Worm (Caenorhabditis elegans) whole organism, L1 larva: ENCODE data around the gene R10E9.3.

ENCODE experiments used
- C16A3.4 ChIP-seq: fragments of 150-350 bp; optimal IDR thresholded peaks from 2 replicates; lab custom pipeline; 2014; ENCODE audit warnings: missing biosample characterization, missing genetic modification characterization
- C34B4.2 ChIP-seq: sonication (generic microtip); optimal IDR thresholded peaks from 2 replicates; lab custom pipeline; 2017; ENCODE audit warnings: mild to moderate bottlenecking, missing genetic modification characterization, missing compliant biosample characterization
- F16B12.6 ChIP-seq: fragments of 150-350 bp; optimal IDR thresholded peaks from 2 replicates; lab custom pipeline; 2014; ENCODE audit warnings: missing biosample characterization, missing genetic modification characterization
- Y116A8C.19 ChIP-seq: sonication (generic microtip); optimal IDR thresholded peaks from 2 replicates; lab custom pipeline; 2016; ENCODE audit warnings: missing compliant biosample characterization, missing genetic modification characterization, borderline replicate concordance
- alr-1 ChIP-seq: fragments of 200-800 bp; sonication (Bioruptor generic); optimal IDR thresholded peaks from 2 replicates; lab custom pipeline; 2018; ENCODE audit warnings: borderline replicate concordance, mild to moderate bottlenecking, missing genetic modification characterization, missing compliant biosample characterization
- aly-2 ChIP-seq: fragments of 150-350 bp; optimal IDR thresholded peaks from 2 replicates; lab custom pipeline; 2014; ENCODE audit warnings: missing biosample characterization, missing genetic modification characterization
- ama-1 ChIP-seq: fragments of 150-350 bp; optimal IDR thresholded peaks from 2 replicates; lab custom pipeline; 2014
- blmp-1 ChIP-seq: fragments of 150-350 bp; optimal IDR thresholded peaks from 2 replicates; lab custom pipeline; 2014; ENCODE audit warnings: missing biosample characterization, missing genetic modification characterization
- ceh-8 ChIP-seq: fragments of 200-800 bp; sonication (Bioruptor generic); optimal IDR thresholded peaks from 2 replicates; lab custom pipeline; 2018; ENCODE audit warnings: mild to moderate bottlenecking, missing genetic modification characterization, moderate library complexity, missing compliant biosample characterization
- ceh-82 ChIP-seq, 3 experiments: fragments of 150-350 bp in 1 of 3; sonication (generic microtip) in 2 of 3; optimal IDR thresholded peaks; 2 replicates each; lab custom pipeline; 2014 to 2017; ENCODE audit warnings: missing biosample characterization in 3 of 3, missing genetic modification characterization in 3 of 3
- ceh-88 ChIP-seq: fragments of 200-800 bp; sonication (Bioruptor generic); IDR thresholded peaks from 2 replicates; pipeline ENCODE4 v1.3.6; 2022; ENCODE audit warnings: missing genetic modification characterization, missing compliant biosample characterization
- efl-1 ChIP-seq, 4 experiments: fragments of 150-350 bp; optimal IDR thresholded peaks in 3 of 4; peaks in 1 of 4; 1 replicate in 1 of 4; 2 replicates in 3 of 4; lab custom pipeline; 2014; ENCODE audit warnings: missing biosample characterization in 2 of 4, missing genetic modification characterization in 2 of 4, missing genetic modification reagents in 2 of 4
- egl-13 ChIP-seq: sonication (generic microtip); optimal IDR thresholded peaks from 2 replicates; lab custom pipeline; 2016; ENCODE audit warnings: missing genotype, missing genetic modification reagents, missing genetic modification characterization, missing compliant biosample characterization
- elt-3 ChIP-seq, 6 experiments: fragments of 150-350 bp in 1 of 6; sonication (generic microtip); optimal IDR thresholded peaks; 2 replicates each; lab custom pipeline; 2017 to 2018; ENCODE audit warnings: missing biosample characterization in 6 of 6, missing genetic modification characterization in 6 of 6, inconsistent platforms in 1 of 6
- ets-5 ChIP-seq: fragments of 200-800 bp; sonication (Bioruptor generic); IDR thresholded peaks from 2 replicates; pipeline ENCODE4 v1.3.6; 2022; ENCODE audit warnings: missing genetic modification characterization, missing compliant biosample characterization
- fkh-10 ChIP-seq: sonication (generic microtip); optimal IDR thresholded peaks from 2 replicates; lab custom pipeline; 2017; ENCODE audit warnings: missing biosample characterization, missing genetic modification reagents, missing genetic modification characterization
- fkh-8 ChIP-seq: sonication (generic microtip); optimal IDR thresholded peaks from 2 replicates; lab custom pipeline; 2016; ENCODE audit warnings: mild to moderate bottlenecking, missing genetic modification characterization, missing compliant biosample characterization
- fos-1 ChIP-seq: fragments of 150-350 bp; optimal IDR thresholded peaks from 2 replicates; lab custom pipeline; 2014; ENCODE audit warnings: missing biosample characterization, missing genetic modification characterization
- hpl-2 ChIP-seq: fragments of 150-350 bp; optimal IDR thresholded peaks from 2 replicates; lab custom pipeline; 2014; ENCODE audit warnings: missing biosample characterization, missing genetic modification reagents, missing genetic modification characterization
- jun-1 ChIP-seq: fragments of 150-350 bp; optimal IDR thresholded peaks from 2 replicates; lab custom pipeline; 2014; ENCODE audit warnings: missing biosample characterization, missing genetic modification reagents, missing genetic modification characterization
- lin-13 ChIP-seq: fragments of 150-350 bp; optimal IDR thresholded peaks from 2 replicates; lab custom pipeline; 2014; ENCODE audit warnings: missing biosample characterization, missing genetic modification reagents, missing genetic modification characterization
- lin-14 ChIP-seq: fragments of 200-800 bp; sonication (Bioruptor generic); optimal IDR thresholded peaks from 2 replicates; lab custom pipeline; 2018; ENCODE audit warnings: mild to moderate bottlenecking, missing genetic modification characterization, moderate library complexity, missing compliant biosample characterization
- lin-15B ChIP-seq: fragments of 150-350 bp; sonication (generic microtip); optimal IDR thresholded peaks from 3 replicates; lab custom pipeline; 2014; ENCODE audit warnings: missing biosample characterization, missing genetic modification characterization
- lin-35 ChIP-seq, 2 experiments: fragments of 150-350 bp; optimal IDR thresholded peaks; 2 replicates each; lab custom pipeline; 2014; ENCODE audit warnings: missing biosample characterization in 2 of 2, missing genetic modification characterization in 2 of 2, missing genetic modification reagents in 2 of 2
- mef-2 ChIP-seq: fragments of 150-350 bp; optimal IDR thresholded peaks from 2 replicates; lab custom pipeline; 2014; ENCODE audit warnings: missing biosample characterization, missing genetic modification characterization
- nhr-11 ChIP-seq: fragments of 150-350 bp; optimal IDR thresholded peaks from 2 replicates; lab custom pipeline; 2014; ENCODE audit warnings: missing biosample characterization, missing genetic modification characterization
- nhr-19 ChIP-seq: fragments of 200-800 bp; sonication (Bioruptor generic); conservative IDR thresholded peaks from 2 replicates; pipeline ENCODE4 v1.3.6; 2022; ENCODE audit warnings: missing genetic modification characterization, missing compliant biosample characterization
- nhr-20 ChIP-seq: sonication (generic microtip); optimal IDR thresholded peaks from 2 replicates; lab custom pipeline; 2016; ENCODE audit warnings: mild to moderate bottlenecking, missing genetic modification characterization, missing compliant biosample characterization
- nhr-237 ChIP-seq: fragments of 150-350 bp; optimal IDR thresholded peaks from 2 replicates; lab custom pipeline; 2014; ENCODE audit warnings: missing biosample characterization, missing genetic modification characterization
- nhr-47 ChIP-seq: sonication (generic microtip); optimal IDR thresholded peaks from 2 replicates; lab custom pipeline; 2016; ENCODE audit warnings: mild to moderate bottlenecking, missing genetic modification characterization, moderate library complexity, missing compliant biosample characterization
- nhr-71 ChIP-seq: sonication (generic microtip); optimal IDR thresholded peaks from 2 replicates; lab custom pipeline; 2016; ENCODE audit warnings: mild to moderate bottlenecking, missing genetic modification characterization, moderate library complexity, missing compliant biosample characterization
- nhr-84 ChIP-seq: sonication (generic microtip); optimal IDR thresholded peaks from 2 replicates; lab custom pipeline; 2017; ENCODE audit warnings: missing biosample characterization, missing genetic modification characterization
- nhr-90 ChIP-seq: sonication (generic microtip); optimal IDR thresholded peaks from 2 replicates; lab custom pipeline; 2016; ENCODE audit warnings: mild to moderate bottlenecking, missing genetic modification characterization, missing compliant biosample characterization; ENCODE audit not compliant: poor library complexity
- pqm-1 ChIP-seq: sonication (generic microtip); optimal IDR thresholded peaks from 3 replicates; lab custom pipeline; 2017; ENCODE audit warnings: missing biosample characterization, missing genetic modification characterization
- skn-1 ChIP-seq: fragments of 150-350 bp; optimal IDR thresholded peaks from 2 replicates; lab custom pipeline; 2014; ENCODE audit warnings: missing biosample characterization, missing genetic modification characterization
- snpc-4 ChIP-seq: fragments of 150-350 bp; optimal IDR thresholded peaks from 2 replicates; lab custom pipeline; 2014; ENCODE audit warnings: missing biosample characterization, missing genetic modification characterization
- snu-23 ChIP-seq: sonication (generic microtip); optimal IDR thresholded peaks from 2 replicates; lab custom pipeline; 2016; ENCODE audit warnings: missing genetic modification characterization, missing compliant biosample characterization
- sox-4 ChIP-seq: sonication (generic microtip); optimal IDR thresholded peaks from 2 replicates; lab custom pipeline; 2016; ENCODE audit warnings: missing genetic modification characterization, missing compliant biosample characterization
- sptf-1 ChIP-seq: fragments of 150-350 bp; optimal IDR thresholded peaks from 2 replicates; lab custom pipeline; 2014; ENCODE audit warnings: missing biosample characterization, missing genetic modification characterization
- swsn-7 ChIP-seq: sonication (generic microtip); optimal IDR thresholded peaks from 2 replicates; lab custom pipeline; 2016; ENCODE audit warnings: missing genetic modification characterization, missing compliant biosample characterization
- unc-98 ChIP-seq: fragments of 200-800 bp; sonication (Bioruptor generic); IDR thresholded peaks from 2 replicates; pipeline ENCODE4 v1.3.6; 2022; ENCODE audit warnings: missing genetic modification characterization, missing compliant biosample characterization
- vab-15 ChIP-seq: sonication (generic microtip); optimal IDR thresholded peaks from 2 replicates; lab custom pipeline; 2017; ENCODE audit warnings: missing genotype, mild to moderate bottlenecking, missing genetic modification characterization, missing compliant biosample characterization
- xbp-1 ChIP-seq: sonication (generic microtip); optimal IDR thresholded peaks from 2 replicates; lab custom pipeline; 2016; ENCODE audit warnings: missing genetic modification characterization, missing compliant biosample characterization
- zip-4 ChIP-seq: fragments of 200-800 bp; sonication (Bioruptor generic); optimal IDR thresholded peaks from 2 replicates; lab custom pipeline; 2018; ENCODE audit warnings: mild to moderate bottlenecking, missing genetic modification characterization, moderate library complexity, missing compliant biosample characterization
- ztf-4 ChIP-seq: fragments of 150-350 bp; optimal IDR thresholded peaks from 2 replicates; lab custom pipeline; 2014; ENCODE audit warnings: missing biosample characterization, missing genetic modification characterization

R10E9.3 gene

ce11 chrIII:4004064-4004580 is 44.1 kb downstream of the R10E9.3 start, which contains the start of gene tif-1A (continued):
- TF ChIP-seq skn-1 (tag; lab: Kevin White, UChicago): peak; percentile 55
- no peak for TF ChIP-seq nhr-84
- TF ChIP-seq ama-1 (lab: Kevin White, UChicago): no peak
- TF ChIP-seq ztf-4 (tag; lab: Kevin White, UChicago): peak; percentile 31
- TF ChIP-seq C34B4.2 (tag; lab: Kevin White, UChicago): no peak
- TF ChIP-seq vab-15 (tag; lab: Kevin White, UChicago): no peak
- peak; percentile 76 for TF ChIP-seq hpl-2
- TF ChIP-seq C16A3.4 (tag; lab: Kevin White, UChicago): peak; percentile 83
- peak; percentile 67 for TF ChIP-seq F16B12.6 (tag; lab: Kevin White, UChicago)
- peak; percentile 9 for TF ChIP-seq fkh-10 (GFP tag; lab: Kevin White, UChicago)
- peak; percentile 45 for TF ChIP-seq fos-1
- peak; percentile 83 for TF ChIP-seq nhr-19
- TF ChIP-seq elt-3 (tag; optimal IDR thresholded peaks at IDR 0.05; lab: Kevin White, UChicago): peak in 3 of 6 experiments; percentile 3 to 74 (median 56)
- TF ChIP-seq snpc-4 (tag; lab: Kevin White, UChicago): peak; percentile 82
- TF ChIP-seq ets-5 (GFP tag; lab: Robert Waterston, UW): no peak
- TF ChIP-seq sptf-1 (tag; lab: Kevin White, UChicago): no peak
- no peak for TF ChIP-seq unc-98 (GFP tag; lab: Robert Waterston, UW)
- TF ChIP-seq lin-14 (GFP tag; lab: Kevin White, UChicago): peak; percentile 84
- TF ChIP-seq sox-4: peak; percentile 30
- TF ChIP-seq nhr-11: peak; percentile 18
- peak; percentile 30 for TF ChIP-seq mef-2
- TF ChIP-seq swsn-7 (tag; lab: Kevin White, UChicago): peak; percentile 84
- TF ChIP-seq zip-4 (GFP tag; lab: Kevin White, UChicago): peak; percentile 72
- TF ChIP-seq egl-13: peak; percentile 63
- peak; percentile 51; the same call in 1 of the 2 replicates for TF ChIP-seq ceh-88
- TF ChIP-seq efl-1 (optimal IDR thresholded peaks at IDR 0.05; lab: Kevin White, UChicago): peak; percentile 76 to 83
- TF ChIP-seq efl-1 (GFP tag; optimal IDR thresholded peaks at IDR 0.05 in 1 of 2; lab: Kevin White, UChicago): peak; percentile 78 to 98
- TF ChIP-seq fkh-8: peak; percentile 62
- peak; percentile 14 for TF ChIP-seq ceh-8 (GFP tag; lab: Kevin White, UChicago)
- TF ChIP-seq xbp-1 (tag; lab: Kevin White, UChicago): peak; percentile 83
- TF ChIP-seq aly-2 (tag; lab: Kevin White, UChicago): peak; percentile 9
- peak; percentile 87 for TF ChIP-seq nhr-20 (tag; lab: Kevin White, UChicago)
- peak; percentile 92 for TF ChIP-seq nhr-90
- TF ChIP-seq snu-23 (GFP tag; lab: Kevin White, UChicago): peak; percentile 89
- TF ChIP-seq lin-15B (tag; lab: Kevin White, UChicago): peak; percentile 67
- peak; percentile 90 for TF ChIP-seq nhr-71 (tag; lab: Kevin White, UChicago)
- TF ChIP-seq ceh-82 (tag; optimal IDR thresholded peaks at IDR 0.05; lab: Kevin White, UChicago): peak; percentile 81 to 91 (median 89)
- peak; percentile 59 for TF ChIP-seq blmp-1 (tag; lab: Kevin White, UChicago)
- peak; percentile 13 for TF ChIP-seq nhr-237 (tag; lab: Kevin White, UChicago)
- no peak for TF ChIP-seq pqm-1 (tag; lab: Kevin White, UChicago)
- no peak for TF ChIP-seq Y116A8C.19
- TF ChIP-seq jun-1 (tag; lab: Kevin White, UChicago): peak; percentile 62
- peak; percentile 69 for TF ChIP-seq lin-13 (GFP tag; lab: Kevin White, UChicago)
- peak; percentile 76 to 90 for TF ChIP-seq lin-35 (GFP tag; optimal IDR thresholded peaks at IDR 0.05; lab: Kevin White, UChicago)
- TF ChIP-seq alr-1 (tag; lab: Kevin White, UChicago): no peak
- TF ChIP-seq nhr-47 (tag; lab: Kevin White, UChicago): peak; percentile 90
- TF ChIP-seq, all 84 proteins: peak for 56
